Fruit fly (Drosophila melanogaster) whole organism, prepupa: ENCODE data around the gene CG3638.

Experiments used
- CG10669 ChIP-seq: fragments of 200-800 bp; sonication (Bioruptor generic); optimal IDR thresholded peaks from 3 replicates; lab custom pipeline; 2018; ENCODE audit warnings: missing biosample characterization, mild to moderate bottlenecking, missing genetic modification characterization, moderate library complexity
- CG11294 ChIP-seq: fragments of 200-800 bp; sonication (Bioruptor generic); IDR thresholded peaks from 2 replicates; pipeline ENCODE4 v1.3.6; 2022; ENCODE audit warnings: missing biosample characterization, missing genetic modification characterization
- CG11762 ChIP-seq: fragments of 200-800 bp; sonication (Bioruptor generic); optimal IDR thresholded peaks from 3 replicates; lab custom pipeline; 2016; ENCODE audit warnings: missing biosample characterization, missing genetic modification characterization; ENCODE audit not compliant: insufficient read depth
- CG11902 ChIP-seq: fragments of 200-800 bp; sonication (Bioruptor generic); optimal IDR thresholded peaks from 3 replicates; lab custom pipeline; 2016; ENCODE audit warnings: missing biosample characterization, missing genetic modification characterization
- CG15336 ChIP-seq: fragments of 200-800 bp; sonication (Bioruptor generic); IDR thresholded peaks from 2 replicates; pipeline ENCODE4 v1.3.6; 2022; ENCODE audit warnings: missing biosample characterization, missing genetic modification characterization
- CG1621 ChIP-seq: fragments of 200-800 bp; sonication (Bioruptor generic); optimal IDR thresholded peaks from 3 replicates; lab custom pipeline; 2018; ENCODE audit warnings: missing biosample characterization, mild to moderate bottlenecking, missing genetic modification characterization
- CG3032 ChIP-seq: fragments of 200-800 bp; optimal IDR thresholded peaks from 2 replicates; lab custom pipeline; 2019; ENCODE audit warnings: missing biosample characterization, mild to moderate bottlenecking, missing genetic modification characterization, moderate library complexity
- CG34406 ChIP-seq: fragments of 200-800 bp; sonication (Bioruptor generic); optimal IDR thresholded peaks from 3 replicates; lab custom pipeline; 2016; ENCODE audit warnings: missing biosample characterization, missing genetic modification characterization
- CG4318 ChIP-seq: fragments of 200-800 bp; sonication (Bioruptor generic); optimal IDR thresholded peaks from 3 replicates; lab custom pipeline; 2017; ENCODE audit warnings: missing biosample characterization, mild to moderate bottlenecking, missing genetic modification characterization
- CG6163 ChIP-seq: fragments of 200-800 bp; sonication (Bioruptor generic); IDR thresholded peaks from 3 replicates; pipeline ENCODE4 v1.3.6; 2022; ENCODE audit warnings: missing biosample characterization, missing genetic modification characterization
- CG7368 ChIP-seq: fragments of 200-800 bp; sonication (Bioruptor generic); optimal IDR thresholded peaks from 3 replicates; lab custom pipeline; 2016; ENCODE audit warnings: missing biosample characterization, missing genetic modification characterization
- CG9139 ChIP-seq: fragments of 200-800 bp; sonication (Bioruptor generic); optimal IDR thresholded peaks from 3 replicates; lab custom pipeline; 2017; ENCODE audit warnings: missing biosample characterization, mild to moderate bottlenecking, missing genetic modification characterization
- Ets96B ChIP-seq: fragments of 200-800 bp; optimal IDR thresholded peaks from 2 replicates; lab custom pipeline; 2019; ENCODE audit warnings: missing biosample characterization, mild to moderate bottlenecking, missing genetic modification characterization, moderate library complexity
- Gug ChIP-seq: fragments of 200-800 bp; sonication (Bioruptor generic); IDR thresholded peaks from 2 replicates; pipeline ENCODE4 v1.3.6; 2022; ENCODE audit warnings: missing biosample characterization, missing genetic modification characterization
- Hr39 ChIP-seq: fragments of 200-800 bp; sonication (Bioruptor generic); optimal IDR thresholded peaks from 2 replicates; lab custom pipeline; 2016; ENCODE audit warnings: missing biosample characterization, missing genetic modification characterization
- Met ChIP-seq: fragments of 200-800 bp; sonication (Bioruptor generic); optimal IDR thresholded peaks from 3 replicates; lab custom pipeline; 2016; ENCODE audit warnings: missing biosample characterization, missing genetic modification characterization
- OdsH ChIP-seq: fragments of 200-800 bp; sonication (Bioruptor generic); optimal IDR thresholded peaks from 3 replicates; lab custom pipeline; 2016; ENCODE audit warnings: missing biosample characterization, missing genetic modification characterization
- Smox ChIP-seq: fragments of 200-800 bp; sonication (Bioruptor generic); optimal IDR thresholded peaks from 3 replicates; lab custom pipeline; 2016; ENCODE audit warnings: missing biosample characterization, missing genetic modification characterization
- Sox14 ChIP-seq: fragments of 200-800 bp; sonication (Bioruptor generic); optimal IDR thresholded peaks from 3 replicates; lab custom pipeline; 2016; ENCODE audit warnings: missing biosample characterization, missing genetic modification characterization
- Sox15 ChIP-seq: fragments of 200-800 bp; sonication (Bioruptor generic); optimal IDR thresholded peaks from 3 replicates; lab custom pipeline; 2016; ENCODE audit warnings: missing biosample characterization, missing genetic modification characterization
- achi ChIP-seq: fragments of 200-800 bp; sonication (Bioruptor generic); optimal IDR thresholded peaks from 3 replicates; lab custom pipeline; 2016; ENCODE audit warnings: missing biosample characterization, missing genetic modification characterization
- dac ChIP-seq: fragments of 200-800 bp; sonication (Bioruptor generic); optimal IDR thresholded peaks from 2 replicates; lab custom pipeline; 2017; ENCODE audit warnings: missing biosample characterization, mild to moderate bottlenecking, missing genetic modification characterization
- eg ChIP-seq: fragments of 200-800 bp; sonication (Bioruptor generic); IDR thresholded peaks from 3 replicates; pipeline ENCODE4 v1.3.6; 2022; ENCODE audit warnings: missing biosample characterization, missing genetic modification characterization
- fd85E ChIP-seq: fragments of 200-800 bp; sonication (Bioruptor generic); optimal IDR thresholded peaks from 3 replicates; lab custom pipeline; 2016; ENCODE audit warnings: missing biosample characterization, missing genetic modification characterization
- fkh ChIP-seq: fragments of 200-800 bp; sonication (Bioruptor generic); optimal IDR thresholded peaks from 3 replicates; lab custom pipeline; 2017; ENCODE audit warnings: missing biosample characterization, mild to moderate bottlenecking, missing genetic modification characterization, moderate library complexity
- lz ChIP-seq: fragments of 200-800 bp; sonication (Bioruptor generic); optimal IDR thresholded peaks from 3 replicates; lab custom pipeline; 2016; ENCODE audit warnings: missing biosample characterization, missing genetic modification characterization
- net ChIP-seq: fragments of 200-800 bp; sonication (Bioruptor generic); optimal IDR thresholded peaks from 3 replicates; lab custom pipeline; 2016; ENCODE audit warnings: missing biosample characterization, missing genetic modification characterization
- pdm3 ChIP-seq: fragments of 200-800 bp; sonication (Bioruptor generic); optimal IDR thresholded peaks from 3 replicates; lab custom pipeline; 2016; ENCODE audit warnings: missing biosample characterization, missing genetic modification characterization
- spab ChIP-seq: fragments of 200-800 bp; sonication (Bioruptor generic); optimal IDR thresholded peaks from 2 replicates; lab custom pipeline; 2017; ENCODE audit warnings: missing biosample characterization, mild to moderate bottlenecking, missing genetic modification characterization, missing genetic modification reagents
- ss ChIP-seq, 2 experiments: fragments of 200-800 bp; sonication (Bioruptor generic); optimal IDR thresholded peaks; 2 replicates in 1 of 2; 3 replicates in 1 of 2; lab custom pipeline; 2017 to 2018; ENCODE audit warnings: mild to moderate bottlenecking in 2 of 2, missing biosample characterization in 2 of 2, missing genetic modification characterization in 2 of 2, moderate library complexity in 1 of 2
- svp ChIP-seq: fragments of 200-800 bp; sonication (Bioruptor generic); peaks from one replicate; lab custom pipeline; 2016; ENCODE audit warnings: missing biosample characterization, missing genetic modification characterization
- vri ChIP-seq: fragments of 200-800 bp; sonication (Bioruptor generic); optimal IDR thresholded peaks from 3 replicates; lab custom pipeline; 2016; ENCODE audit warnings: missing biosample characterization, mild to moderate bottlenecking, missing genetic modification characterization

The CG3638 gene

DNA sequence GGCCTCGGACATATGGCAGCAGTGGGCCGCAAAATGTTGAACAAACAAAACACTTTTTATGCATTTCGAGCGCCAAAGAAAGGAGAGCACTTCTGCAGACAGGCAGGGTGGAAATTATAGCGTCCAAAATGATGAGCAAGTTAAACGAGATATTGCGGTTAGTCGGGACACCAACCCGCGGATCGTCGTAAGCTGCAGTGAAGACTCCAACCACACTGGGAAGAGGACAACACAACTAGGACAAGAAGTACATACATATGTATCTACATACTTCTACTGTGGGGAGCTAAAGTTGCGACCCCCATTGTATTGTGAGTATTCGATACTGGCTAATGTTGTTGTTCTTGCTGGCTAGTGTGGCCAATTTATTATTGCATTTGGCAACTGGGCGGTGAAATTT lies 49.7 kb upstream of the CG3638 start:
- TF ChIP-seq CG1621 (tag; lab: Kevin White, UChicago) = peak; percentile 4
- 0 out of 2 replicates have a peak, but pooled peaks have one; percentile 38 for TF ChIP-seq CG15336 (GFP tag; lab: Robert Waterston, UW)
- TF ChIP-seq CG7368 (GFP tag; lab: Kevin White, UChicago) = no peak
- TF ChIP-seq CG11294 (GFP tag; lab: Robert Waterston, UW) = peak; percentile 42; the same call in 1 of the 2 replicates
- TF ChIP-seq Met (GFP tag; lab: Kevin White, UChicago) = no peak
- TF ChIP-seq eg (GFP tag; lab: Robert Waterston, UW) = 0 out of 3 replicates have a peak, but pooled peaks have one; percentile 50
- no peak for TF ChIP-seq fd85E
- no peak for TF ChIP-seq Ets96B (tag; lab: Kevin White, UChicago)
- no peak for TF ChIP-seq CG11902
- TF ChIP-seq CG11762 (GFP tag; lab: Kevin White, UChicago) = no peak
- no peak for TF ChIP-seq lz (GFP tag; lab: Kevin White, UChicago)
- TF ChIP-seq CG6163 (GFP tag; lab: Robert Waterston, UW) = 0 out of 3 replicates have a peak, but pooled peaks have one; percentile 13
- TF ChIP-seq, all 60 proteins: peak for 5

DNA sequence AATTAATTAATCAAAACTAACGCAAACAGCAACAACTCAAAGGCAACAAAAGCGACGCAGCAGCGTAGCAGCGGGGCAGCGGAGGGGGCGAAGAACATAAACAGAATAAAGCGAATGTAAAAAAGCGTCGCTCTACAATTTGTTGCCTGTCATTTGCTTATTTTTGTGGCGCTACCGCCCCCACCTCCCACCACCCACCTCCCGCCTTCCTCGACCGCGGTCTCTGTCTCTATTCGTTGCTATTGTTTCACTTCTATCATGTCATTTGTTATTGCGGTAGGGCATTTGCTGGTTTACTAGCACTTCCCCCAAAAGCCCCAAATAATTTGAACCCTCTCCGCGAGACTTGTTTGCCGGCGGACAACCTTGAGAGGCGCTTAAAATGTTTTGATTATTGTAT lies 48.8 kb upstream of the CG3638 start:
- no peak for TF ChIP-seq Met (GFP tag; lab: Kevin White, UChicago)
- TF ChIP-seq CG15336 (GFP tag; lab: Robert Waterston, UW) = no peak
- TF ChIP-seq Gug (GFP tag; lab: Robert Waterston, UW) = no peak
- TF ChIP-seq Smox (GFP tag; lab: Kevin White, UChicago) = no peak
- no peak for TF ChIP-seq ss (GFP tag; optimal IDR thresholded peaks at IDR 0.05; lab: Kevin White, UChicago)
- no peak for TF ChIP-seq dac (GFP tag; lab: Kevin White, UChicago)
- TF ChIP-seq CG34406 (GFP tag; lab: Kevin White, UChicago) = no peak
- no peak for TF ChIP-seq OdsH (GFP tag; lab: Kevin White, UChicago)
- TF ChIP-seq spab (GFP tag; lab: Kevin White, UChicago) = no peak
- no peak for TF ChIP-seq Sox15 (GFP tag; lab: Kevin White, UChicago)
- no peak for TF ChIP-seq CG3032 (tag; lab: Kevin White, UChicago)
- TF ChIP-seq Sox14 = no peak
- no peak for TF ChIP-seq pdm3 (GFP tag; lab: Kevin White, UChicago)

DNA sequence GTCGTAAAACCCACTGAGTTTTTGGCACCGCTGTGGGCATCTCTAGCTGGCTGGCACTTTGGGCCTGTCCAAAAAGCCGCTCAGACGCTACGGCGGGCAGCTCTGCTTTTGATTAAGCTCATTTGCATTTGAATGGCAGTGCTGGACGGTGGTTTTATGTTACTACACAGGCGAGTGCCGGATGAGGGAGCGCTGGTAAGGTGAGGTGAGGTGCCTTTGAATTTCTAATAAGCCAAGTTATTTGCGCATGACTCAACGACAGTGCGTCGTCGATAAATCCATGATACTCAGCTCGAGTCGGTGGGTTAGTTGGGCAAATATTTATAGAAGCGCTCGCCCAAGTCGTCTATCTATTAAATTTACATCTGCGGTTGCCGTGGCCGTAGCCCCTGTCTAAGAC lies 47.8 kb upstream of the CG3638 start:
- TF ChIP-seq achi (GFP tag; lab: Kevin White, UChicago) (no peak), fkh (GFP tag; lab: Kevin White, UChicago) (peak; percentile 35)
- TF ChIP-seq, all 60 proteins: peak for 1

DNA sequence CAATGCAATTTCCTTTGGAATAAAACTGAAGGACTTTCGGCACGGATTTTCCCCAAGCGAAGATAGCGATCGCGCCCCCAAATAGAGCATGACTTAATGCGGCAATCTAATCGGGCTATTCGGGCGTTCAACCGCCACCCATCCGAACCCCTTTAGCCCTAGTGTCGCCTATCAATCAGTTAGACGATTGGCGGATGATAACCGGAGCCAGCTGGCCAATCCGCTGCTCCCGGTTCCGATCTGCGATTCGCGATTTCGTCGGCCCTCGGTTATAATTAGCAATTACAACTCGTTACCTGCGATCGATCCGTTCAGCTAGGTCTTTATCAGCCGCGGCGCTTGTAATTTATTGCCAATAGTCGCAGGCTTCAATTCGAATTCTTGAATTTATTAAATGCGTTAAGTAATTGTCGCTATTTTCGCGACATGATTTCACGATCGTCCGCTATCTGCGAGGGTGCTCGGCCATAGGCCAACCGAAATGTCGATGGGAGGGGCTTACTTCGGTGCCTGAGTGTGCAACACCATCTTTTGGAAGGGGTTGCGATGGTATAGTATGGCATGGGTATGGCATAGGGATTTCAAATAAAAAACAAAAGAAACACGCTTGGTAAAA lies 46.6 kb upstream of the CG3638 start:
- TF ChIP-seq svp (GFP tag; lab: Kevin White, UChicago) (peak; percentile 44), net (no peak), vri (GFP tag; lab: Kevin White, UChicago) (peak; percentile 16)
- TF ChIP-seq, all 60 proteins: peak for 2

- no peak for TF ChIP-seq CG9139 (GFP tag; lab: Kevin White, UChicago)
- no peak for TF ChIP-seq CG10669 (GFP tag; lab: Kevin White, UChicago)
- TF ChIP-seq svp (GFP tag; lab: Kevin White, UChicago) = peak; percentile 90
- TF ChIP-seq CG11294 (GFP tag; lab: Robert Waterston, UW) = no peak
- TF ChIP-seq Hr39 (GFP tag; lab: Kevin White, UChicago) = no peak
- no peak for TF ChIP-seq CG4318 (GFP tag; lab: Kevin White, UChicago)
These were observed 45.9 kb upstream of the CG3638 start for dm6 chrX:1282433-1282832.
